Worm (Caenorhabditis elegans): ENCODE measurements around the gene cyp-13A1.
A peak's percentile ranks its signal among the peaks of the same experiment; 100 is the strongest.

The cyp-13A1 gene

ce11 chrII:9775790-9776189 is 6.0 kb downstream of the cyp-13A1 start, which contains the start of gene T10B9.9:
Gene T10B9.9 (minus strand): TSS chrII:9775890.
- TF ChIP-seq che-1 (tag; optimal IDR thresholded peaks at IDR 0.05) (no peak), ceh-31 (tag; optimal IDR thresholded peaks at IDR 0.05) (no peak), fax-1 (tag; optimal IDR thresholded peaks at IDR 0.05) (no peak), nhr-232 (tag; optimal IDR thresholded peaks at IDR 0.05) (no peak), nfya-1 (tag; optimal IDR thresholded peaks at IDR 0.05) (no peak), pag-3 (tag; optimal IDR thresholded peaks at IDR 0.05; ENCODE audit: borderline replicate concordance) (no peak), hlh-30 (tag; optimal IDR thresholded peaks at IDR 0.05; ENCODE audit: insufficient read depth) (no peak), Y22D7AL.16 (tag; optimal IDR thresholded peaks at IDR 0.05) (no peak), rnt-1 (tag; optimal IDR thresholded peaks at IDR 0.05) (no peak), pat-9 (tag; optimal IDR thresholded peaks at IDR 0.05) (no peak), hlh-15 (tag; optimal IDR thresholded peaks at IDR 0.05) (no peak)

- TF ChIP-seq pax-1 (tag; optimal IDR thresholded peaks at IDR 0.05), result no peak
- no peak for TF ChIP-seq unc-55 (GFP tag; optimal IDR thresholded peaks at IDR 0.05)
- no peak for TF ChIP-seq hlh-15 (tag; optimal IDR thresholded peaks at IDR 0.05)
- TF ChIP-seq hlh-8 (tag; optimal IDR thresholded peaks at IDR 0.05), result no peak
- peak; percentile 79 for TF ChIP-seq nhr-232 (tag; optimal IDR thresholded peaks at IDR 0.05)
- TF ChIP-seq unc-3 (GFP tag; conservative IDR thresholded peaks at IDR 0.05), result peak; percentile 63
- peak; percentile 79 for TF ChIP-seq unc-3 (tag; optimal IDR thresholded peaks at IDR 0.05)
- peak; percentile 58 for TF ChIP-seq madf-2 (tag; optimal IDR thresholded peaks at IDR 0.05)
- TF ChIP-seq ceh-24 (tag; optimal IDR thresholded peaks at IDR 0.05), result peak; percentile 63
- TF ChIP-seq ref-2 (tag; optimal IDR thresholded peaks at IDR 0.05), result peak; percentile 73
- TF ChIP-seq syd-9 (tag; optimal IDR thresholded peaks at IDR 0.05), result peak; percentile 78
- peak; percentile 90 for TF ChIP-seq elt-2 (tag; optimal IDR thresholded peaks at IDR 0.05)
- TF ChIP-seq ceh-34 (tag; optimal IDR thresholded peaks at IDR 0.05), result peak; percentile 81
- peak; percentile 79 for TF ChIP-seq sox-4 (tag; optimal IDR thresholded peaks at IDR 0.05)
- peak; percentile 86 for TF ChIP-seq ztf-16 (tag; optimal IDR thresholded peaks at IDR 0.05)
- TF ChIP-seq ceh-9 (tag; optimal IDR thresholded peaks at IDR 0.05), result peak; percentile 62
- TF ChIP-seq mec-3 (tag; optimal IDR thresholded peaks at IDR 0.05; ENCODE audit: borderline replicate concordance), result no peak
- TF ChIP-seq dve-1 (tag; optimal IDR thresholded peaks at IDR 0.05), result peak; percentile 83
- TF ChIP-seq odd-2 (tag; optimal IDR thresholded peaks at IDR 0.05), result no peak
- peak; percentile 76 for TF ChIP-seq T23F11.4 (GFP tag; optimal IDR thresholded peaks at IDR 0.05)
- TF ChIP-seq sdc-2 (tag; optimal IDR thresholded peaks at IDR 0.05), result peak; percentile 79
- peak; percentile 45 for TF ChIP-seq pros-1 (tag; optimal IDR thresholded peaks at IDR 0.05)
- peak; percentile 70 for TF ChIP-seq C08G9.2 (tag; optimal IDR thresholded peaks at IDR 0.05)
- peak; percentile 50 for TF ChIP-seq K02D7.2 (tag; optimal IDR thresholded peaks at IDR 0.05)
- TF ChIP-seq fkh-6 (tag; optimal IDR thresholded peaks at IDR 0.05), result peak; percentile 86
- peak; percentile 32 for TF ChIP-seq lim-6 (tag; optimal IDR thresholded peaks at IDR 0.05)
- TF ChIP-seq ceh-30 (tag; optimal IDR thresholded peaks at IDR 0.05), result no peak
- peak; percentile 78 for TF ChIP-seq pha-2 (tag; optimal IDR thresholded peaks at IDR 0.05)
- peak; percentile 81 for TF ChIP-seq hlh-13 (GFP tag; optimal IDR thresholded peaks at IDR 0.05)
- no peak for TF ChIP-seq pag-3 (tag; optimal IDR thresholded peaks at IDR 0.05; ENCODE audit: borderline replicate concordance)
- peak; percentile 84 for TF ChIP-seq hlh-6 (tag; optimal IDR thresholded peaks at IDR 0.05)
- TF ChIP-seq pqm-1 (tag; optimal IDR thresholded peaks at IDR 0.05), result peak; percentile 39
- peak; percentile 87 for TF ChIP-seq ceh-14 (tag; optimal IDR thresholded peaks at IDR 0.05)
- peak; percentile 84 for TF ChIP-seq ceh-6 (GFP tag; optimal IDR thresholded peaks at IDR 0.05)
- TF ChIP-seq npax-4 (tag; optimal IDR thresholded peaks at IDR 0.05), result peak; percentile 50
- peak; percentile 83 for TF ChIP-seq sox-2 (GFP tag; IDR thresholded peaks at IDR 0.05)
- no peak for TF ChIP-seq ceh-22 (tag; optimal IDR thresholded peaks at IDR 0.05)
- TF ChIP-seq eyg-1 (tag; optimal IDR thresholded peaks at IDR 0.05), result peak; percentile 64
- TF ChIP-seq tbx-2 (tag; optimal IDR thresholded peaks at IDR 0.05), result peak; percentile 73
- peak; percentile 46 for TF ChIP-seq nfya-1 (tag; optimal IDR thresholded peaks at IDR 0.05)
- TF ChIP-seq elt-4 (tag; optimal IDR thresholded peaks at IDR 0.05), result no peak
- peak; percentile 71 for TF ChIP-seq dmd-4 (tag; optimal IDR thresholded peaks at IDR 0.05; ENCODE audit: borderline replicate concordance)
- no peak for TF ChIP-seq nhr-11 (tag; optimal IDR thresholded peaks at IDR 0.05)
- TF ChIP-seq pat-9 (tag; optimal IDR thresholded peaks at IDR 0.05), result peak; percentile 70
- TF ChIP-seq F13H6.1 (tag; optimal IDR thresholded peaks at IDR 0.05), result peak; percentile 41
- peak; percentile 68 for TF ChIP-seq fax-1 (tag; optimal IDR thresholded peaks at IDR 0.05)
Measured at ce11 chrII:9774653-9775052, 7.1 kb downstream of the cyp-13A1 start.
